Worm (Caenorhabditis elegans): ENCODE data around the gene Y77E11A.12.

ce11 chrIV:1424962-1425361 is 49.9 kb downstream of the Y77E11A.12 start, which contains the start of gene Y77E11A.8:
- TF ChIP-seq unc-62 (GFP tag; optimal IDR thresholded peaks at IDR 0.05) (no peak), nhr-2 (tag; optimal IDR thresholded peaks at IDR 0.05) (no peak), nhr-237 (tag; optimal IDR thresholded peaks at IDR 0.05) (no peak), ztf-11 (tag; optimal IDR thresholded peaks at IDR 0.05) (no peak), nhr-28 (tag; optimal IDR thresholded peaks at IDR 0.05) (no peak), pha-4 (tag; optimal IDR thresholded peaks at IDR 0.05) (no peak), nhr-76 (tag; optimal IDR thresholded peaks at IDR 0.05) (no peak), nhr-12 (tag; optimal IDR thresholded peaks at IDR 0.05) (no peak), ces-1 (GFP tag; optimal IDR thresholded peaks at IDR 0.05) (no peak)
